Fruit fly (Drosophila melanogaster): Measurements from ENCODE around the gene trp.
A peak's percentile ranks its signal among the peaks of the same experiment; 100 is the strongest.

Gene trp

DNA sequence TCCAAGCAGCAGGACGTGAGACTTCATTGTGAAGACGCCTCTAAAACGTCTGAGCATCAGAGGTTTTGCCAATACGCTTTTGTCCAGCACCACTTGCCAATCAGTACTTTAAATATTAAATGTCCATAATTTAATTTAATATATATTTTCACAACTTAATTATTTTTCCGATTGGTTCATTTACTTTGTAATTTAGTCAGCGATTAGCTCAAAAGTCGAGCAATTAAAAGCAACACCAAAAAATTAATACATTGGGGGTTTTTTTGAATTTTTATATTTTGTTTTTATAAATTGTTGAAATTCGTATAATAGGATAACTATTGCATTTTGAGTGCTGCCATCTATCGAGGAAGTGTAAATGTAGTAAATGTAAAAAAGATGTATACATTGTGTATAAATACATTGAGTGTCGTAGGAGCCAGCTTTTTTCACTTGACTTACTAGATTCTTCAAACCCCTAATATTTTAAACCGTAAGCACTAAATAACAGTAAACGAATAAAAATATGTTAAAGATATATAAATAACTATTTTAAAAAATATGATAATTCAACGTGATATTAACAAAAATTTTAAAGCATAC lies 16.2 kb downstream of the trp start, which contains the start of gene CG15517 (continued):
- TF ChIP-seq CG12744 (GFP tag; optimal IDR thresholded peaks at IDR 0.05) (no peak), PHDP (tag; optimal IDR thresholded peaks at IDR 0.05) (peak; percentile 14), twi (tag; optimal IDR thresholded peaks at IDR 0.05) (no peak), HLH3B (GFP tag; IDR thresholded peaks at IDR 0.05) (no peak), CG2889 (GFP tag; IDR thresholded peaks at IDR 0.05) (no peak), dimm (GFP tag; IDR thresholded peaks at IDR 0.05) (no peak), CTCF (GFP tag; optimal IDR thresholded peaks at IDR 0.05) (peak; percentile 95), Dek (tag; optimal IDR thresholded peaks at IDR 0.05) (peak; percentile 62), gcm2 (GFP tag; optimal IDR thresholded peaks at IDR 0.05) (no peak), pita (GFP tag; optimal IDR thresholded peaks at IDR 0.05) (peak; percentile 3), vvl (GFP tag; IDR thresholded peaks at IDR 0.05) (peak; percentile 85), unpg (GFP tag; optimal IDR thresholded peaks at IDR 0.05) (peak; percentile 6), CG13424 (tag; optimal IDR thresholded peaks at IDR 0.05) (peak; percentile 4), CG7372 (GFP tag; IDR thresholded peaks at IDR 0.05) (peak; percentile 45; the same call in 1 of the 2 replicates), prd (optimal IDR thresholded peaks at IDR 0.05) (no peak), prd (GFP tag; IDR thresholded peaks at IDR 0.05) (no peak), Hmr (GFP tag; optimal IDR thresholded peaks at IDR 0.05) (peak; percentile 18), Bgb (GFP tag; IDR thresholded peaks at IDR 0.05; ENCODE audit: partially characterized antibody) (peak; percentile 73), CG5180 (GFP tag; optimal IDR thresholded peaks at IDR 0.05) (no peak), CoRest (tag; optimal IDR thresholded peaks at IDR 0.05) (peak; percentile 45), CG11504 (tag; optimal IDR thresholded peaks at IDR 0.05) (peak; percentile 70), CG31224 (GFP tag; IDR thresholded peaks at IDR 0.05) (0 out of 2 replicates have a peak, but pooled peaks have one; percentile 6), CG1602 (GFP tag; optimal IDR thresholded peaks at IDR 0.05) (no peak), sd (tag; optimal IDR thresholded peaks at IDR 0.05) (peak; percentile 17), YL-1 (GFP tag; optimal IDR thresholded peaks at IDR 0.05) (no peak), ase (GFP tag; IDR thresholded peaks at IDR 0.05) (no peak; the same call in 2 of the 3 replicates), CG16813 (GFP tag; IDR thresholded peaks at IDR 0.05; ENCODE audit: partially characterized antibody) (peak; percentile 58), jing (GFP tag; optimal IDR thresholded peaks at IDR 0.05) (no peak), onecut (GFP tag; IDR thresholded peaks at IDR 0.05) (no peak), grau (tag; optimal IDR thresholded peaks at IDR 0.05) (peak; percentile 32), zen (tag; optimal IDR thresholded peaks at IDR 0.05) (peak; percentile 35), CG2120 (GFP tag; optimal IDR thresholded peaks at IDR 0.05) (peak; percentile 12), nmo (GFP tag; optimal IDR thresholded peaks at IDR 0.05) (peak; percentile 21), CG6791 (GFP tag; IDR thresholded peaks at IDR 0.05; ENCODE audit: partially characterized antibody) (peak; percentile 60; the same call in 1 of the 3 replicates), Dp (GFP tag; optimal IDR thresholded peaks at IDR 0.05) (peak; percentile 2), CG9817 (tag; optimal IDR thresholded peaks at IDR 0.05) (peak; percentile 32), Xrp1 (GFP tag; IDR thresholded peaks at IDR 0.05) (no peak), HmgD (GFP tag; optimal IDR thresholded peaks at IDR 0.05) (no peak), Chrac-16 (GFP tag; optimal IDR thresholded peaks at IDR 0.05) (peak; percentile 36)

dm6 chr3R:29899635-29900034 lies 20.5 kb downstream of the trp start:
- TF ChIP-seq CG8281 (tag; optimal IDR thresholded peaks at IDR 0.05) (peak; percentile 94), Gug (GFP tag; IDR thresholded peaks at IDR 0.05) (no peak)
